Worm (Caenorhabditis elegans) whole organism, L4/young adult: Measurements from ENCODE around the gene clec-168.

Experiments
- W03F9.2 ChIP-seq: fragments of 150-350 bp; optimal IDR thresholded peaks from 2 replicates; lab custom pipeline; 2014; ENCODE audit warnings: missing biosample characterization, missing genetic modification characterization
- him-1 ChIP-seq: sonication (generic microtip); optimal IDR thresholded peaks from 2 replicates; lab custom pipeline; 2016; ENCODE audit warnings: missing genotype, missing genetic modification reagents, missing genetic modification characterization, missing compliant biosample characterization

- TF ChIP-seq him-1 (tag; lab: Kevin White, UChicago) (no peak), W03F9.2 (tag; lab: Kevin White, UChicago) (peak; percentile 32)
These were observed 17.8 kb downstream of the clec-168 start, which contains the start of gene C09E9.1 for ce11 chrIV:1274583-1274982.
